Fruit fly (Drosophila melanogaster) whole organism, embryonic: Measurements from ENCODE around the gene Hex-t2.

Experiments used
- Asciz ChIP-seq: fragments of 200-800 bp; sonication (Bioruptor generic); optimal IDR thresholded peaks from 2 replicates; lab custom pipeline; 2017; ENCODE audit warnings: missing biosample characterization, mild to moderate bottlenecking, missing genetic modification characterization, missing genetic modification reagents
- CG14860 ChIP-seq: fragments of 200-800 bp; sonication (Bioruptor generic); IDR thresholded peaks from 3 replicates; pipeline ENCODE4 v1.3.6; 2022; ENCODE audit warnings: missing biosample characterization, missing genetic modification characterization; ENCODE audit not compliant: partially characterized antibody
- CG1603 ChIP-seq: fragments of 200-800 bp; sonication (Bioruptor generic); optimal IDR thresholded peaks from 2 replicates; lab custom pipeline; 2019; ENCODE audit warnings: missing biosample characterization, mild to moderate bottlenecking, missing genetic modification characterization, moderate library complexity
- CG1647 ChIP-seq: fragments of 200-800 bp; sonication (Bioruptor generic); optimal IDR thresholded peaks from 3 replicates; lab custom pipeline; 2016; ENCODE audit warnings: missing biosample characterization, missing genetic modification characterization
- CG18619 ChIP-seq: fragments of 200-800 bp; sonication (Bioruptor generic); optimal IDR thresholded peaks from 3 replicates; lab custom pipeline; 2017; ENCODE audit warnings: missing biosample characterization, mild to moderate bottlenecking, missing genetic modification characterization
- CG32532 ChIP-seq: fragments of 200-800 bp; sonication (Bioruptor generic); IDR thresholded peaks from 2 replicates; pipeline ENCODE4 v1.3.6; 2022; ENCODE audit warnings: missing biosample characterization, missing genetic modification characterization
- CG34224 ChIP-seq: fragments of 200-800 bp; sonication (Bioruptor generic); IDR thresholded peaks from 3 replicates; pipeline ENCODE4 v1.3.6; 2022; ENCODE audit warnings: missing biosample characterization, missing genetic modification characterization; ENCODE audit not compliant: partially characterized antibody
- CG3726 ChIP-seq: fragments of 200-800 bp; sonication (Bioruptor generic); IDR thresholded peaks from 3 replicates; pipeline ENCODE4, ENCODE4 v1.3.6; 2022; ENCODE audit warnings: missing biosample characterization, missing genetic modification characterization
- CG4820 ChIP-seq: fragments of 200-800 bp; sonication (Bioruptor generic); optimal IDR thresholded peaks from 3 replicates; lab custom pipeline; 2016; ENCODE audit warnings: missing biosample characterization, missing genetic modification characterization
- CG6654 ChIP-seq: fragments of 200-800 bp; sonication (Bioruptor generic); optimal IDR thresholded peaks from 2 replicates; lab custom pipeline; 2017; ENCODE audit warnings: missing biosample characterization, mild to moderate bottlenecking, missing genetic modification characterization
- CG7271 ChIP-seq: fragments of 200-800 bp; sonication (Bioruptor generic); optimal IDR thresholded peaks from 2 replicates; lab custom pipeline; 2018; ENCODE audit warnings: missing biosample characterization, mild to moderate bottlenecking, missing genetic modification characterization, moderate library complexity
- CG7839 ChIP-seq: fragments of 200-800 bp; sonication (Bioruptor generic); optimal IDR thresholded peaks from 3 replicates; lab custom pipeline; 2018; ENCODE audit warnings: missing biosample characterization, mild to moderate bottlenecking, missing genetic modification characterization, moderate library complexity
- CG7963 ChIP-seq: fragments of 200-800 bp; sonication (Bioruptor generic); IDR thresholded peaks from 3 replicates; pipeline ENCODE4 v1.3.6; 2022; ENCODE audit warnings: missing biosample characterization, missing genetic modification characterization; ENCODE audit not compliant: partially characterized antibody
- CG8281 ChIP-seq: fragments of 200-800 bp; sonication (Bioruptor generic); optimal IDR thresholded peaks from 2 replicates; lab custom pipeline; 2018; ENCODE audit warnings: missing biosample characterization, mild to moderate bottlenecking, missing genetic modification characterization, moderate library complexity
- CG8388 ChIP-seq: fragments of 200-800 bp; sonication (Bioruptor generic); optimal IDR thresholded peaks from 2 replicates; lab custom pipeline; 2019; ENCODE audit warnings: missing biosample characterization, mild to moderate bottlenecking, missing genetic modification characterization, moderate library complexity
- CG9437 ChIP-seq: fragments of 200-800 bp; sonication (Bioruptor generic); optimal IDR thresholded peaks from 2 replicates; lab custom pipeline; 2018; ENCODE audit warnings: missing biosample characterization, mild to moderate bottlenecking, missing genetic modification characterization
- CG9797 ChIP-seq: fragments of 200-800 bp; sonication (Bioruptor generic); optimal IDR thresholded peaks from 3 replicates; lab custom pipeline; 2018; ENCODE audit warnings: missing biosample characterization, mild to moderate bottlenecking, missing genetic modification characterization
- CHES-1-like ChIP-seq: fragments of 200-800 bp; sonication (Bioruptor generic); optimal IDR thresholded peaks from 2 replicates; lab custom pipeline; 2016; ENCODE audit warnings: missing biosample characterization, missing genetic modification characterization
- CTCF ChIP-seq: fragments of 200-800 bp; sonication (Bioruptor generic); optimal IDR thresholded peaks from 2 replicates; lab custom pipeline; 2017; ENCODE audit warnings: missing biosample characterization, mild to moderate bottlenecking, missing genetic modification characterization, moderate library complexity
- CkIIα-i1 ChIP-seq: fragments of 200-800 bp; sonication (Bioruptor generic); IDR thresholded peaks from 2 replicates; pipeline ENCODE4 v1.3.6; 2022; ENCODE audit warnings: missing biosample characterization, missing genetic modification characterization
- Doc3 ChIP-seq: fragments of 200-800 bp; sonication (Bioruptor generic); IDR thresholded peaks from 3 replicates; pipeline ENCODE4 v1.3.6; 2022; ENCODE audit warnings: missing biosample characterization, missing genetic modification characterization; ENCODE audit not compliant: partially characterized antibody
- Dp ChIP-seq: fragments of 200-800 bp; sonication (Bioruptor generic); optimal IDR thresholded peaks from 2 replicates; lab custom pipeline; 2018; ENCODE audit warnings: missing biosample characterization, mild to moderate bottlenecking, missing genetic modification characterization, moderate library complexity
- E2f1 ChIP-seq: fragments of 200-800 bp; sonication (Bioruptor generic); IDR thresholded peaks from 2 replicates; pipeline ENCODE4 v1.3.6; 2022; ENCODE audit warnings: missing biosample characterization, missing genetic modification characterization
- GATAe ChIP-seq: fragments of 200-800 bp; sonication (Bioruptor generic); conservative IDR thresholded peaks from 2 replicates; pipeline ENCODE4 v1.3.6; 2022; ENCODE audit warnings: missing biosample characterization, missing genetic modification characterization
- Gsc ChIP-seq: fragments of 200-800 bp; sonication (Bioruptor generic); IDR thresholded peaks from 2 replicates; pipeline ENCODE4 v1.3.6; 2022; ENCODE audit warnings: missing biosample characterization, missing genetic modification characterization
- H2.0 ChIP-seq: fragments of 200-800 bp; sonication (Bioruptor generic); IDR thresholded peaks from 2 replicates; pipeline ENCODE4 v1.3.6; 2022; ENCODE audit warnings: missing biosample characterization, missing genetic modification characterization
- Hsf ChIP-seq: fragments of 200-800 bp; sonication (Bioruptor generic); optimal IDR thresholded peaks from 3 replicates; lab custom pipeline; 2016; ENCODE audit warnings: missing biosample characterization, missing genetic modification characterization
- Lhr ChIP-seq: fragments of 200-800 bp; sonication (Bioruptor generic); optimal IDR thresholded peaks from 3 replicates; lab custom pipeline; 2017; ENCODE audit warnings: mild to moderate bottlenecking, missing biosample characterization, missing genetic modification reagents, missing genetic modification characterization
- Max ChIP-seq: fragments of 200-800 bp; sonication (Bioruptor generic); optimal IDR thresholded peaks from 2 replicates; lab custom pipeline; 2016; ENCODE audit warnings: missing biosample characterization, mild to moderate bottlenecking, missing genetic modification characterization
- Mes4 ChIP-seq: fragments of 200-800 bp; sonication (Bioruptor generic); optimal IDR thresholded peaks from 2 replicates; lab custom pipeline; 2016; ENCODE audit warnings: missing biosample characterization, missing genetic modification characterization
- NFAT ChIP-seq: fragments of 200-800 bp; sonication (Bioruptor generic); IDR thresholded peaks from 2 replicates; pipeline ENCODE4 v1.3.6; 2022; ENCODE audit warnings: missing biosample characterization, missing genetic modification characterization
- Nf-YB ChIP-seq: fragments of 200-800 bp; sonication (Bioruptor generic); optimal IDR thresholded peaks from 3 replicates; lab custom pipeline; 2019; ENCODE audit warnings: missing biosample characterization, mild to moderate bottlenecking, missing genetic modification characterization, moderate library complexity
- Scr ChIP-seq: fragments of 200-800 bp; sonication (Bioruptor generic); IDR thresholded peaks from 2 replicates; pipeline ENCODE4 v1.3.6; 2022; ENCODE audit warnings: missing biosample characterization, missing genetic modification characterization; ENCODE audit not compliant: partially characterized antibody
- Sin3A ChIP-seq: fragments of >200 bp; optimal IDR thresholded peaks from 2 replicates; lab custom pipeline; 2018
- dysf ChIP-seq: fragments of 200-800 bp; sonication (Bioruptor generic); IDR thresholded peaks from 3 replicates; pipeline ENCODE4 v1.3.6; 2022; ENCODE audit warnings: missing biosample characterization, missing genetic modification characterization
- jing ChIP-seq: fragments of 200-800 bp; sonication (Bioruptor generic); optimal IDR thresholded peaks from 2 replicates; lab custom pipeline; 2018; ENCODE audit warnings: missing biosample characterization, mild to moderate bottlenecking, missing genetic modification characterization
- ken ChIP-seq: fragments of 200-800 bp; sonication (Bioruptor generic); IDR thresholded peaks from 3 replicates; pipeline ENCODE4 v1.3.6; 2022; ENCODE audit warnings: missing biosample characterization, missing genetic modification characterization
- nau ChIP-seq: fragments of 200-800 bp; sonication (Bioruptor generic); optimal IDR thresholded peaks from 3 replicates; lab custom pipeline; 2017; ENCODE audit warnings: missing biosample characterization, mild to moderate bottlenecking, missing genetic modification characterization, missing genetic modification reagents
- nmo ChIP-seq: fragments of 200-800 bp; sonication (Bioruptor generic); optimal IDR thresholded peaks from 2 replicates; lab custom pipeline; 2018; ENCODE audit warnings: missing biosample characterization, mild to moderate bottlenecking, missing genetic modification characterization, moderate library complexity
- pho ChIP-seq: fragments of 200-800 bp; sonication (Bioruptor generic); optimal IDR thresholded peaks from 2 replicates; lab custom pipeline; 2016; ENCODE audit warnings: missing biosample characterization, missing genetic modification characterization
- pnt ChIP-seq: fragments of 200-800 bp; sonication (Bioruptor generic); optimal IDR thresholded peaks from 3 replicates; lab custom pipeline; 2016; ENCODE audit warnings: missing biosample characterization, missing genetic modification characterization
- psq ChIP-seq: fragments of 200-800 bp; sonication (Bioruptor generic); optimal IDR thresholded peaks from 2 replicates; lab custom pipeline; 2017; ENCODE audit warnings: missing biosample characterization, missing genetic modification characterization
- ranshi ChIP-seq: fragments of 200-800 bp; sonication (Bioruptor generic); IDR thresholded peaks from 2 replicates; pipeline ENCODE4 v1.3.6; 2022; ENCODE audit warnings: missing biosample characterization, missing genetic modification characterization
- run ChIP-seq: fragments of 200-800 bp; sonication (Bioruptor generic); optimal IDR thresholded peaks from 3 replicates; lab custom pipeline; 2018; ENCODE audit warnings: missing biosample characterization, mild to moderate bottlenecking, missing genetic modification characterization
- tll ChIP-seq, 2 experiments: fragments of 200-800 bp in 1 of 2; fragments of >200 bp in 1 of 2; sonication (Bioruptor generic) in 1 of 2; optimal IDR thresholded peaks; 2 replicates each; lab custom pipeline; 2017 to 2019; ENCODE audit warnings: missing biosample characterization in 2 of 2, missing genetic modification characterization in 2 of 2, mild to moderate bottlenecking in 1 of 2, moderate library complexity in 1 of 2
- trem ChIP-seq: fragments of 200-800 bp; optimal IDR thresholded peaks from 3 replicates; lab custom pipeline; 2019; ENCODE audit warnings: missing biosample characterization, mild to moderate bottlenecking, missing genetic modification characterization, moderate library complexity
- tx ChIP-seq: fragments of 200-800 bp; sonication (Bioruptor generic); optimal IDR thresholded peaks from 2 replicates; lab custom pipeline; 2016; ENCODE audit warnings: missing biosample characterization, missing genetic modification characterization
- zen ChIP-seq: fragments of 200-800 bp; sonication (Bioruptor generic); optimal IDR thresholded peaks from 3 replicates; lab custom pipeline; 2018; ENCODE audit warnings: missing biosample characterization, mild to moderate bottlenecking, missing genetic modification characterization, moderate library complexity

Hex-t2 gene

dm6 chr3R:26443875-26444511 lies 6.5 kb upstream of the Hex-t2 start (continued):
- TF ChIP-seq tll (GFP tag; optimal IDR thresholded peaks at IDR 0.05; lab: Kevin White, UChicago) (no peak), psq (GFP tag; lab: Kevin White, UChicago) (no peak), Asciz (GFP tag; lab: Kevin White, UChicago) (peak; percentile 70), ken (0 out of 3 replicates have a peak, but pooled peaks have one; percentile 38), Gsc (GFP tag; lab: Robert Waterston, UW) (no peak), CG9437 (GFP tag; lab: Kevin White, UChicago) (peak; percentile 28), dysf (GFP tag; lab: Robert Waterston, UW) (peak; percentile 68), pnt (peak; percentile 26), CG7963 (no peak), Doc3 (GFP tag; lab: Robert Waterston, UW) (no peak), GATAe (GFP tag; lab: Robert Waterston, UW) (no peak), Hsf (no peak), NFAT (GFP tag; lab: Robert Waterston, UW) (no peak), E2f1 (GFP tag; lab: Robert Waterston, UW) (0 out of 2 replicates have a peak, but pooled peaks have one; percentile 34), CG32532 (GFP tag; lab: Robert Waterston, UW) (peak; percentile 20; the same call in 1 of the 2 replicates), CG8388 (GFP tag; lab: Kevin White, UChicago) (peak; percentile 65), CG18619 (GFP tag; lab: Kevin White, UChicago) (no peak), CkIIα-i1 (GFP tag; lab: Robert Waterston, UW) (no peak), CG7839 (tag; lab: Kevin White, UChicago) (peak; percentile 72), CG4820 (GFP tag; lab: Kevin White, UChicago) (no peak), trem (tag; lab: Kevin White, UChicago) (peak; percentile 58), zen (tag; lab: Kevin White, UChicago) (peak; percentile 15), ranshi (GFP tag; lab: Robert Waterston, UW) (no peak), pho (GFP tag; lab: Kevin White, UChicago) (no peak), H2.0 (GFP tag; lab: Robert Waterston, UW) (no peak), Mes4 (GFP tag; lab: Kevin White, UChicago) (no peak), CG8281 (tag; lab: Kevin White, UChicago) (peak; percentile 19), CTCF (GFP tag; lab: Kevin White, UChicago) (no peak)

- no peak for TF ChIP-seq Max
- TF ChIP-seq nau (GFP tag; lab: Kevin White, UChicago): no peak
- TF ChIP-seq jing (GFP tag; lab: Kevin White, UChicago): no peak
- no peak for TF ChIP-seq CG9797 (GFP tag; lab: Kevin White, UChicago)
- no peak for TF ChIP-seq CHES-1-like (GFP tag; lab: Kevin White, UChicago)
- TF ChIP-seq CG6654 (GFP tag; lab: Kevin White, UChicago): no peak
Observed at dm6 chr3R:26448779-26449178, 1.7 kb upstream of the Hex-t2 start, which contains the start of gene Hex-t1. Gene Hex-t1 (plus strand): TSS chr3R:26449079.

dm6 chr3R:26452345-26452744 lies 1.9 kb downstream of the Hex-t2 start, which contains the start of gene CG5447:
Gene CG5447 (plus strand): TSS chr3R:26452534.
- TF ChIP-seq nmo (GFP tag; lab: Kevin White, UChicago) (peak; percentile 7), CG1603 (tag; lab: Kevin White, UChicago) (peak; percentile 59), Dp (peak; percentile 88), Lhr (GFP tag; lab: Kevin White, UChicago) (peak; percentile 55), CG9797 (GFP tag; lab: Kevin White, UChicago) (peak; percentile 64), tx (peak; percentile 24), run (tag; lab: Kevin White, UChicago) (no peak), Sin3A (lab: Kevin White, UChicago) (peak; percentile 15), Scr (GFP tag; lab: Robert Waterston, UW) (0 out of 2 replicates have a peak, but pooled peaks have one; percentile 26), CG34224 (GFP tag; lab: Robert Waterston, UW) (peak; percentile 44; the same call in 2 of the 3 replicates), CG3726 (no peak), Nf-YB (GFP tag; lab: Kevin White, UChicago) (no peak), CG1647 (GFP tag; lab: Kevin White, UChicago) (no peak), CG7271 (tag; lab: Kevin White, UChicago) (no peak), CG14860 (GFP tag; lab: Robert Waterston, UW) (no peak)
